Fruit fly (Drosophila melanogaster): Measurements from ENCODE around the gene TyrRII.
"Not testable (repeated sequence)": the region's sequence is repeated elsewhere in the genome, so short reads cannot be mapped to it uniquely, and the experiment has no call there.

The TyrRII gene

DNA sequence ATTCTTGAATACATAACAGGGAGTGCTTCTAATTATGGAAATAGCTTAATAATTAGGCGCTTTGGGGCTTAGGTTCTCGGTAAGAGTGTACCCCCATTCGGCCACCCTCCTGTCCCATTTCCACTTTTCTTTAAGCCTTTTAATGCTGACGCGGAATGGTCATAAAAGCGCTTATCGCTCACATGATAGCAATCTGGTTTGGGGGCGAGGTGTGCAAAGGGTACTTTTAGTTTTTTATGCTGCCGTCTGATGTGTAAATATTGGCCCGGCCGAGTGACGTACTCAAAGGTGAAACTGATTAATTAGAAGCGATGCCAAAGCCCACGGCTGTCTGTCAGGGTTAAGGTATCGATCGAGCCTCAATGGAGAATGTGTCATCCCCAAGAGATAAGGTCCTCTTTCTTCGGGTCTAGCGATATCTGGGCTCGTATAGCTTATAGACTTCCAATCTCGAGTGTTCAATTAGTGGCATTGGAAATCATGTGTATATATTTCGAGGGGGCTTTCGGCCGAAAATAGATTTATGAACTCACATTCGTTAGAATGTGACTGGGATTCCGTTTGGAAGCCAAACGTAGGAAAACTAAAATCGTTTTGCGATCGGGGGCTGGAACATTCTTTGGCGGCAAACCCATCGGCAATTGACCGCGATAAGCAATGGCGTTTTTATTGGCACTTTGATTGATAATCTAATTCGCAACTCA lies 23.5 kb downstream of the TyrRII start:
- no peak for TF ChIP-seq dl (GFP tag; optimal IDR thresholded peaks at IDR 0.05; ENCODE audit: insufficient read depth in 1 of 2, partially characterized antibody in 2 of 2)
- TF ChIP-seq Rel (GFP tag; optimal IDR thresholded peaks at IDR 0.05): no peak
- TF ChIP-seq Rel (tag; optimal IDR thresholded peaks at IDR 0.05): peak; percentile 45

DNA sequence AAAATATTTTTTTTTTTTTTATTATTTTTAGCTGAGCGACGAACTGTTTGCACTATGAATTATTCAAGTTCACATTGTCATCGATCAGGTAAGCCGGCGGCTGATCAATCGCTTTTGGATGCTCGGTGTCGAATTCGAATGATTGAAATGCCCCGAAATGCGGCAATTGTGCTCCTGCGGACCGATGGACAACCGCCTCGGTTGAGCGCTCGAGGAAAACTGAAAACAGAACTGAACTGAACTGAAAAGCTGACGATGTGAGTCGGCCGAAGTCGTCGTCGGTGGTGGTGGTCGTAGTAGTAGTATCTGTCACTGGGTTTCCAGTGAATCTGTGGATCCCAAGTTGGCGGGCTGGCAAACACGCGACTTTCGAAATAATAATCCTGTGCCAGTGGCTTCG lies 25.9 kb downstream of the TyrRII start:
- TF ChIP-seq ey (GFP tag; optimal IDR thresholded peaks at IDR 0.05) (no peak), OdsH (GFP tag; optimal IDR thresholded peaks at IDR 0.05) (no peak)

DNA sequence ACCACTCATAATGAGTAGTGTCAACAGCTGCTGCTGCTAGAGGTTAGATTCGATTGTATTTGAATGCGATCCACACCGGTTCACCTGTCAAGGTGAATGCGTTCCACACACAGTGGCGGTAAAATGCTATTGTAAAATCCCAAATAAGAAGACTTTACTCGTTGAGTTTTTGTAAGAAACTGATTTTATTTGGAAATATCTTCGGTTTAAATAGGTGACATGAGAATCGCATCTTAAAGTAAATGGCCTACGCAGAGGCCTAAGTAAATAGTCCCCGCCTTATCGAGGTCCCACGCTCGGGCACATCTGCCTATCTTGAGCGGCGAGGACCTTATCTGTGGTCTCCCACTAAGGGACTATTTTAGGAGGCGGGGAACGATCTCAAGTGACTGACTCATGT lies 26.7 kb downstream of the TyrRII start, which contains the start of gene TyrR:
TyrR (minus strand) TSS at position 101 of the 400 bp plus-strand sequence.
- not testable (repeated sequence) for TF ChIP-seq dl (GFP tag; optimal IDR thresholded peaks at IDR 0.05; ENCODE audit: insufficient read depth in 1 of 2, partially characterized antibody in 2 of 2); OdsH (GFP tag; optimal IDR thresholded peaks at IDR 0.05); tai (GFP tag; optimal IDR thresholded peaks at IDR 0.05)

DNA sequence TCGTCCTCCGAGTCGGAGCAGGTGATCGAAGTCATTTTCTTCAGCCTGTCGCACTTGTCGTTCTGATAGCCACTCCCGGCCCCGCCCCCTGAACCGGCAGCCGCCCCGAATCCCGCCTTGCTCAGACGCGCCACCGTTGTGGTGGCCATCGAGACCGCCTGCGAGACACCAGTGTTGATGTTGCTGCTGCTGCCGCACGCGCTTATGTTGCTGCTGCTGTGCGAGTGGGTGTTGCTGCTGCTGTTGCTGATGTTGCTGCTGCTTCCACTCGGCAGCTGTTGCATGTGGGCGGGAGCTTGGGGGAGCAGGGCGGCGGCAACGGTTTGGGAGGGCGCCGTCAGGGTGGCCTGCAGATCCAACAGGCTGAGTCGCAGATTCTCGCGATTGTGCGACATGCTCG lies 37.5 kb downstream of the TyrRII start:
- TF ChIP-seq tai (GFP tag; optimal IDR thresholded peaks at IDR 0.05): no peak
- peak; percentile 88 for TF ChIP-seq Dfd (GFP tag; optimal IDR thresholded peaks at IDR 0.05)

DNA sequence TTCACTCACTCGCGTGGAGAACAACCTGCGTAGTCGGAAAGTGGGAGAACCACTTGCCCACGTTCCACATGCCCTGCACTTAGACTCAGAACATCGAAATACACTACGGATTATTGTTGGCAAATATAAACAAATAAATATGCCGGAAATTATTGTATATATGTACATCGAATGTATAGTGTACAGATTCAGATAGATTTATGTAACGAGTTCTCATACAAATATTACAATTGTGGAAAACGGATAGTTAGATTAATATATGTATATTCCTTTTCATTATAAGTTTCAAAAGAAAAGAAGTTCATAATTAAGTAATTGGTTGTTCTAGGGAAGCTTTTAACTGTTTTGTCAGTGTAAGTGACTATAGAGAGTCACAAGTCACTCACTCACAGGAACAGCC lies 38.1 kb downstream of the TyrRII start:
- no peak for TF ChIP-seq Vsx2 (GFP tag; optimal IDR thresholded peaks at IDR 0.05; ENCODE audit: partially characterized antibody)
- TF ChIP-seq Sp1 (GFP tag; optimal IDR thresholded peaks at IDR 0.05): no peak
- no peak for TF ChIP-seq Rel (GFP tag; optimal IDR thresholded peaks at IDR 0.05)
- no peak for TF ChIP-seq Rel (tag; optimal IDR thresholded peaks at IDR 0.05)
- TF ChIP-seq CrebA (GFP tag; optimal IDR thresholded peaks at IDR 0.05; ENCODE audit: borderline replicate concordance): no peak
- TF ChIP-seq pan (optimal IDR thresholded peaks at IDR 0.05): no peak
- no peak for TF ChIP-seq Mio (GFP tag; optimal IDR thresholded peaks at IDR 0.05)
- no peak for TF ChIP-seq br (GFP tag; optimal IDR thresholded peaks at IDR 0.05)

DNA sequence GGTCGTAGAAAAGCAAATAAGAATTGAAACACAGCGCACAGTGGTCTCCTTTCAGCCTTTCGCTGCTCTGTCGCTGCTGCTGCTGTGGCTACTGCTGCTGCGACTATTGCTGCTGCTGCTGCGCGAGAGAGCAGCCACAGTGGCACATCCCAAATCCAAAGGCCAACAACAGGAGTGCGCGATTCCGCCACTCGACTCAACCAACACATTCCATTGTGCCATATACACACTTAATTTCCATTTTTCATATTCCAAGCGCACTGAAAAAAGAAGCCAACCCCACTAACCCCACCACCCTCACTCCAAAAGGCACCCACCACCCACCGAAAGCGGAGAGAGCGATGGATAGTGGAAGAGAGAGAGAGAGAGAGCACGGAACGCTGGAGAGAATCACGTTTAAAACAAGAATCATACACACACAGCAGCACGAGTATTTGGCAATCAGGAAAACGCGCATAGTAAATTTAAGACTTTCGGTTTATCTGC lies 39.7 kb downstream of the TyrRII start:
- TF ChIP-seq rgr (GFP tag; optimal IDR thresholded peaks at IDR 0.05): no peak
- no peak for TF ChIP-seq Dif (GFP tag; optimal IDR thresholded peaks at IDR 0.05; ENCODE audit: partially characterized antibody)
- no peak for TF ChIP-seq pan (optimal IDR thresholded peaks at IDR 0.05)
- no peak for TF ChIP-seq lola (GFP tag; optimal IDR thresholded peaks at IDR 0.05)
- no peak for TF ChIP-seq sage (GFP tag; optimal IDR thresholded peaks at IDR 0.05)
- TF ChIP-seq Vsx2 (GFP tag; optimal IDR thresholded peaks at IDR 0.05; ENCODE audit: partially characterized antibody): no peak
- TF ChIP-seq h (GFP tag; optimal IDR thresholded peaks at IDR 0.05): no peak
- TF ChIP-seq Myc (optimal IDR thresholded peaks at IDR 0.05): no peak

DNA sequence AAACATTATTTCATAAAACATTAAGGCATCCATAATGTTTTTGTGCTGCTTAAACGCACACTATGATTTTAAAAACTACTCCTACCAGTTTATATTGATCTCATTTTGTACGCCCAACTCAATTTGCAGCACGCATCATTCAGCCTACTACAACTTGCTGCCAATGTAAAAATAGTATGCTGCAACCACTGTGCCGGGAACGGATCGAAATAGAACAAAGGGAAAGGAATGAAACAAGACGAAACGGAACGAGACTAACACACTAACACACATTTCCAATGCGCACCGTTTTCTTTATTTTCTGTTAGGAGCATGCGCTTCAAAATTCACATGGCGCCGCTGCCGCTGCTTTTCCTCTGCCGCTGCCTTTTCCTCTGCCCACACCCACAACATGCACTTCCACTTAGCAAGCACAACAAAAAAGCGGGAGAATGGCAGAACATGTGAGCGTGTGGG lies 40.6 kb downstream of the TyrRII start:
- TF ChIP-seq foxo (GFP tag; optimal IDR thresholded peaks at IDR 0.05) (no peak), Myc (optimal IDR thresholded peaks at IDR 0.05) (no peak), brk (GFP tag; optimal IDR thresholded peaks at IDR 0.05) (no peak), lola (GFP tag; optimal IDR thresholded peaks at IDR 0.05) (no peak), br (GFP tag; optimal IDR thresholded peaks at IDR 0.05) (no peak), dmrt93B (GFP tag; optimal IDR thresholded peaks at IDR 0.05) (no peak), Rel (GFP tag; optimal IDR thresholded peaks at IDR 0.05) (no peak), Rel (tag; optimal IDR thresholded peaks at IDR 0.05) (no peak), CG9705 (GFP tag; optimal IDR thresholded peaks at IDR 0.05) (no peak), Hr78 (GFP tag; optimal IDR thresholded peaks at IDR 0.05) (no peak), sv (GFP tag; optimal IDR thresholded peaks at IDR 0.05) (no peak)

DNA sequence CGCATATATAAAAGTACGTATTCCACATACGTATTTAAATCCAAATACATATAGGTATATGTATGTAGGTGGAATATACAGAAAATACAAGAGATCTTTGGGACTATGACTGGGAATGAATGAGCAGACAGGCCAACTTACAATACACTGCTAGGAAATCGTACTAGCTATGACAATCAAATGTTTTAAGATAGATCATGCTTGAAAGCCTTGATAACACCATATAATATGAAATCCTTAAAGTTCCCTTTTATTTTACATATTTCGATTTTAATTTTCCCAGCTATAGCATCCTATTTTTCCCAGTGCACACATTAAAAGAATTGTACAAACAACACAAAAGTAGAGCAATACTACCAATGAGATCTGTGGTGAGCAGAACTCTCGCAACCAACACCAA lies 45.0 kb downstream of the TyrRII start:
- no peak for TF ChIP-seq tai (GFP tag; optimal IDR thresholded peaks at IDR 0.05)
- TF ChIP-seq psq (GFP tag; optimal IDR thresholded peaks at IDR 0.05): no peak
- TF ChIP-seq pan (optimal IDR thresholded peaks at IDR 0.05): no peak
- TF ChIP-seq foxo (GFP tag; optimal IDR thresholded peaks at IDR 0.05): peak in 1 of 2 experiments; percentile 40
- no peak for TF ChIP-seq Hnf4 (GFP tag; optimal IDR thresholded peaks at IDR 0.05)
- no peak for TF ChIP-seq Abd-B (GFP tag; optimal IDR thresholded peaks at IDR 0.05)
- TF ChIP-seq Jra (GFP tag; optimal IDR thresholded peaks at IDR 0.05): no peak
- no peak for TF ChIP-seq Dfd (GFP tag; optimal IDR thresholded peaks at IDR 0.05)
- TF ChIP-seq Dif (GFP tag; optimal IDR thresholded peaks at IDR 0.05; ENCODE audit: partially characterized antibody): no peak
- peak; percentile 54 for TF ChIP-seq HLH106 (tag; optimal IDR thresholded peaks at IDR 0.05)
- peak; percentile 29 for TF ChIP-seq rgr (GFP tag; optimal IDR thresholded peaks at IDR 0.05)
- TF ChIP-seq OdsH (GFP tag; optimal IDR thresholded peaks at IDR 0.05): no peak
- no peak for TF ChIP-seq Mio (GFP tag; optimal IDR thresholded peaks at IDR 0.05)
- no peak for TF ChIP-seq jim (GFP tag; optimal IDR thresholded peaks at IDR 0.05)
- no peak for TF ChIP-seq Rel (GFP tag; optimal IDR thresholded peaks at IDR 0.05)
- no peak for TF ChIP-seq Rel (tag; optimal IDR thresholded peaks at IDR 0.05)
- no peak for TF ChIP-seq CG9705 (GFP tag; optimal IDR thresholded peaks at IDR 0.05)
- TF ChIP-seq woc (GFP tag; optimal IDR thresholded peaks at IDR 0.05): no peak
- no peak for TF ChIP-seq brk (GFP tag; optimal IDR thresholded peaks at IDR 0.05)
- no peak for TF ChIP-seq lola (GFP tag; optimal IDR thresholded peaks at IDR 0.05)
- no peak for TF ChIP-seq sage (GFP tag; optimal IDR thresholded peaks at IDR 0.05)
- no peak for TF ChIP-seq dmrt93B (GFP tag; optimal IDR thresholded peaks at IDR 0.05)

Data from whole organism, wandering third instar larva.